Fruit fly (Drosophila melanogaster): ENCODE results near the gene CG9988.

The CG9988 gene

dm6 chr3R:28634981-28635930 lies 955 bp upstream of the CG9988 start, which contains the start of gene CG10011 (continued):
- TF ChIP-seq lz (GFP tag; optimal IDR thresholded peaks at IDR 0.05) (peak; percentile 2), fd59A (GFP tag; optimal IDR thresholded peaks at IDR 0.05) (no peak), Sox14 (GFP tag; optimal IDR thresholded peaks at IDR 0.05) (peak; percentile 29), CG3032 (tag; optimal IDR thresholded peaks at IDR 0.05) (no peak), Eip75B (GFP tag; optimal IDR thresholded peaks at IDR 0.05) (no peak), CG6276 (GFP tag; optimal IDR thresholded peaks at IDR 0.05) (no peak), salr (GFP tag; optimal IDR thresholded peaks at IDR 0.05) (no peak), Gug (GFP tag; IDR thresholded peaks at IDR 0.05) (no peak), Hr4 (GFP tag; optimal IDR thresholded peaks at IDR 0.05) (no peak), Hr38 (GFP tag; optimal IDR thresholded peaks at IDR 0.05) (no peak), CG6808 (GFP tag; optimal IDR thresholded peaks at IDR 0.05) (peak; percentile 10), CG10631 (GFP tag; optimal IDR thresholded peaks at IDR 0.05) (no peak), esn (GFP tag; optimal IDR thresholded peaks at IDR 0.05) (peak; percentile 37), cyc (GFP tag; optimal IDR thresholded peaks at IDR 0.05) (no peak), achi (GFP tag; optimal IDR thresholded peaks at IDR 0.05) (no peak), svp (GFP tag) (peak; percentile 51), Lpt (GFP tag; optimal IDR thresholded peaks at IDR 0.05) (no peak), Sox15 (GFP tag; optimal IDR thresholded peaks at IDR 0.05) (no peak), CG10669 (GFP tag; optimal IDR thresholded peaks at IDR 0.05) (no peak), CG8319 (GFP tag; optimal IDR thresholded peaks at IDR 0.05) (no peak), Ets21C (GFP tag; optimal IDR thresholded peaks at IDR 0.05) (no peak), topi (GFP tag; optimal IDR thresholded peaks at IDR 0.05) (no peak), Met (GFP tag; optimal IDR thresholded peaks at IDR 0.05) (peak; percentile 20), CG15336 (GFP tag; IDR thresholded peaks at IDR 0.05) (peak; percentile 30; the same call in 1 of the 2 replicates), CG31627 (GFP tag; optimal IDR thresholded peaks at IDR 0.05) (no peak)

dm6 chr3R:28642791-28643190 lies 6.6 kb downstream of the CG9988 start, which contains the start of gene CG14062:
Gene CG14062, minus strand, starts transcription at chr3R:28642891.
- peak; percentile 10 for TF ChIP-seq svp (GFP tag)
- no peak for TF ChIP-seq fd59A (GFP tag; optimal IDR thresholded peaks at IDR 0.05)
- no peak for TF ChIP-seq Blimp-1 (GFP tag; optimal IDR thresholded peaks at IDR 0.05)

- TF ChIP-seq salr (GFP tag; optimal IDR thresholded peaks at IDR 0.05) (no peak), Hr4 (GFP tag; optimal IDR thresholded peaks at IDR 0.05) (no peak), esn (GFP tag; optimal IDR thresholded peaks at IDR 0.05) (no peak), Hr39 (GFP tag; optimal IDR thresholded peaks at IDR 0.05) (no peak), CG8119 (GFP tag; IDR thresholded peaks at IDR 0.05) (no peak), CG9139 (GFP tag; optimal IDR thresholded peaks at IDR 0.05) (no peak), CG15336 (GFP tag; IDR thresholded peaks at IDR 0.05) (no peak), fd59A (GFP tag; optimal IDR thresholded peaks at IDR 0.05) (no peak), vri (GFP tag; optimal IDR thresholded peaks at IDR 0.05) (no peak)
Measured at dm6 chr3R:28650380-28650779, 14.2 kb downstream of the CG9988 start, which contains the start of gene CG31050. Gene CG31050, minus strand, starts transcription at chr3R:28650480.

dm6 chr3R:28654596-28654995 lies 18.4 kb downstream of the CG9988 start:
- TF ChIP-seq fd59A (GFP tag; optimal IDR thresholded peaks at IDR 0.05): no peak
- TF ChIP-seq esn (GFP tag; optimal IDR thresholded peaks at IDR 0.05): no peak
- no peak for TF ChIP-seq svp (GFP tag)
- no peak for TF ChIP-seq Eip75B (GFP tag; optimal IDR thresholded peaks at IDR 0.05)
- TF ChIP-seq Blimp-1 (GFP tag; optimal IDR thresholded peaks at IDR 0.05): no peak
- no peak for TF ChIP-seq CG7368 (GFP tag; optimal IDR thresholded peaks at IDR 0.05)
- no peak for TF ChIP-seq CG8632 (GFP tag; optimal IDR thresholded peaks at IDR 0.05)
- TF ChIP-seq salr (GFP tag; optimal IDR thresholded peaks at IDR 0.05): no peak
- TF ChIP-seq fd85E (GFP tag; optimal IDR thresholded peaks at IDR 0.05): no peak
- no peak for TF ChIP-seq Ets96B (tag; optimal IDR thresholded peaks at IDR 0.05)
- TF ChIP-seq ss (GFP tag; optimal IDR thresholded peaks at IDR 0.05): no peak
- no peak for TF ChIP-seq CG32006 (GFP tag; optimal IDR thresholded peaks at IDR 0.05)
- no peak for TF ChIP-seq Eip93F (GFP tag; optimal IDR thresholded peaks at IDR 0.05)
- TF ChIP-seq Hr4 (GFP tag; optimal IDR thresholded peaks at IDR 0.05): no peak
